Worm (Caenorhabditis elegans) whole organism, late embryonic: Measurements from ENCODE around the gene B0304.4.

Experiments
- F13H6.1 ChIP-seq: sonication (generic microtip); optimal IDR thresholded peaks from 2 replicates; lab custom pipeline; 2016; ENCODE audit warnings: missing genetic modification characterization, missing compliant biosample characterization
- Y22D7AL.16 ChIP-seq: sonication (generic microtip); optimal IDR thresholded peaks from 2 replicates; lab custom pipeline; 2016; ENCODE audit warnings: missing genetic modification characterization, missing compliant biosample characterization
- ama-1 ChIP-seq: fragments of 150-350 bp; optimal IDR thresholded peaks from 2 replicates; lab custom pipeline; 2014
- ceh-14 ChIP-seq: sonication (generic microtip); optimal IDR thresholded peaks from 2 replicates; lab custom pipeline; 2016; ENCODE audit warnings: missing genotype, missing genetic modification characterization, missing compliant biosample characterization
- ceh-18 ChIP-seq: sonication (generic microtip); optimal IDR thresholded peaks from 2 replicates; lab custom pipeline; 2016; ENCODE audit warnings: missing genetic modification characterization, missing compliant biosample characterization
- ceh-2 ChIP-seq: sonication (generic microtip); optimal IDR thresholded peaks from 2 replicates; lab custom pipeline; 2016; ENCODE audit warnings: missing genotype, missing genetic modification characterization, missing compliant biosample characterization
- ceh-22 ChIP-seq: sonication (generic microtip); optimal IDR thresholded peaks from 2 replicates; lab custom pipeline; 2017; ENCODE audit warnings: missing biosample characterization, missing genetic modification characterization
- ceh-31 ChIP-seq: sonication (generic microtip); optimal IDR thresholded peaks from 2 replicates; lab custom pipeline; 2016; ENCODE audit warnings: missing genetic modification characterization, missing compliant biosample characterization
- ceh-34 ChIP-seq: sonication (generic microtip); optimal IDR thresholded peaks from 2 replicates; lab custom pipeline; 2016; ENCODE audit warnings: mild to moderate bottlenecking, missing genetic modification characterization, missing compliant biosample characterization
- ceh-48 ChIP-seq: sonication (generic microtip); optimal IDR thresholded peaks from 2 replicates; lab custom pipeline; 2016; ENCODE audit warnings: missing genetic modification characterization, inconsistent platforms, missing compliant biosample characterization
- ceh-6 ChIP-seq: fragments of 200-800 bp; sonication (Bioruptor generic); optimal IDR thresholded peaks from 2 replicates; lab custom pipeline; 2018; ENCODE audit warnings: mild to moderate bottlenecking, missing genetic modification characterization, missing compliant biosample characterization
- ceh-9 ChIP-seq: sonication (generic microtip); optimal IDR thresholded peaks from 2 replicates; lab custom pipeline; 2016; ENCODE audit warnings: mild to moderate bottlenecking, missing genetic modification characterization, inconsistent platforms, missing compliant biosample characterization
- dmd-4 ChIP-seq: sonication (generic microtip); optimal IDR thresholded peaks from 2 replicates; lab custom pipeline; 2016; ENCODE audit warnings: borderline replicate concordance, missing genetic modification characterization, missing compliant biosample characterization
- ets-4 ChIP-seq: sonication (generic microtip); optimal IDR thresholded peaks from 2 replicates; lab custom pipeline; 2016; ENCODE audit warnings: missing genetic modification characterization, missing compliant biosample characterization
- eyg-1 ChIP-seq: sonication (generic microtip); optimal IDR thresholded peaks from 2 replicates; lab custom pipeline; 2016; ENCODE audit warnings: missing genotype, missing genetic modification characterization, missing compliant biosample characterization
- gmeb-2 ChIP-seq: sonication (generic microtip); optimal IDR thresholded peaks from 2 replicates; lab custom pipeline; 2016; ENCODE audit warnings: missing genetic modification characterization, inconsistent platforms, missing compliant biosample characterization
- hlh-30 ChIP-seq: sonication (generic microtip); optimal IDR thresholded peaks from 2 replicates; lab custom pipeline; 2017; ENCODE audit warnings: antibody characterized with exemption, missing genetic modification characterization, missing compliant biosample characterization; ENCODE audit not compliant: insufficient read depth
- hlh-6 ChIP-seq: sonication (generic microtip); optimal IDR thresholded peaks from 2 replicates; lab custom pipeline; 2016; ENCODE audit warnings: missing genotype, missing genetic modification characterization, missing compliant biosample characterization
- hlh-8 ChIP-seq: sonication (generic microtip); optimal IDR thresholded peaks from 2 replicates; lab custom pipeline; 2016; ENCODE audit warnings: missing genotype, missing genetic modification characterization, missing compliant biosample characterization
- lin-11 ChIP-seq: fragments of 200-800 bp; sonication (Bioruptor generic); optimal IDR thresholded peaks from 2 replicates; lab custom pipeline; 2018; ENCODE audit warnings: mild to moderate bottlenecking, missing genetic modification characterization, missing compliant biosample characterization
- mec-3 ChIP-seq: sonication (generic microtip); optimal IDR thresholded peaks from 2 replicates; lab custom pipeline; 2016; ENCODE audit warnings: borderline replicate concordance, missing genetic modification characterization, missing compliant biosample characterization
- nfya-1 ChIP-seq: sonication (generic microtip); optimal IDR thresholded peaks from 2 replicates; lab custom pipeline; 2017; ENCODE audit warnings: missing genetic modification characterization, mild to moderate bottlenecking, missing compliant biosample characterization, antibody characterized with exemption, moderate library complexity
- nhr-11 ChIP-seq: fragments of 150-350 bp; optimal IDR thresholded peaks from 2 replicates; lab custom pipeline; 2014; ENCODE audit warnings: missing biosample characterization, missing genetic modification characterization
- nhr-232 ChIP-seq: sonication (generic microtip); optimal IDR thresholded peaks from 2 replicates; lab custom pipeline; 2016; ENCODE audit warnings: missing genetic modification characterization, missing compliant biosample characterization
- npax-4 ChIP-seq: sonication (generic microtip); optimal IDR thresholded peaks from 2 replicates; lab custom pipeline; 2016; ENCODE audit warnings: missing genetic modification characterization, missing compliant biosample characterization
- odd-2 ChIP-seq: sonication (generic microtip); optimal IDR thresholded peaks from 2 replicates; lab custom pipeline; 2017; ENCODE audit warnings: antibody characterized with exemption, mild to moderate bottlenecking, missing genetic modification characterization, missing compliant biosample characterization
- pag-3 ChIP-seq: sonication (generic microtip); optimal IDR thresholded peaks from 2 replicates; lab custom pipeline; 2016; ENCODE audit warnings: missing compliant biosample characterization, missing genetic modification characterization, borderline replicate concordance
- pros-1 ChIP-seq: fragments of 150-350 bp; optimal IDR thresholded peaks from 2 replicates; lab custom pipeline; 2014; ENCODE audit warnings: missing biosample characterization, missing genetic modification reagents, missing genetic modification characterization
- ref-2 ChIP-seq: sonication (generic microtip); optimal IDR thresholded peaks from 2 replicates; lab custom pipeline; 2016; ENCODE audit warnings: missing genetic modification characterization, missing compliant biosample characterization
- rnt-1 ChIP-seq: sonication (generic microtip); optimal IDR thresholded peaks from 2 replicates; lab custom pipeline; 2016; ENCODE audit warnings: missing genetic modification characterization, missing compliant biosample characterization
- sdc-2 ChIP-seq: sonication (generic microtip); optimal IDR thresholded peaks from 2 replicates; lab custom pipeline; 2016; ENCODE audit warnings: missing genotype, missing genetic modification characterization, missing compliant biosample characterization
- sox-2 ChIP-seq: fragments of 200-800 bp; sonication (Bioruptor generic); IDR thresholded peaks from 2 replicates; pipeline ENCODE4 v1.3.6; 2022; ENCODE audit warnings: missing genetic modification reagents, missing genetic modification characterization, missing compliant biosample characterization
- syd-9 ChIP-seq: sonication (generic microtip); optimal IDR thresholded peaks from 2 replicates; lab custom pipeline; 2016; ENCODE audit warnings: mild to moderate bottlenecking, missing genetic modification characterization, moderate library complexity, missing compliant biosample characterization
- tbx-2 ChIP-seq: sonication (generic microtip); optimal IDR thresholded peaks from 2 replicates; lab custom pipeline; 2016; ENCODE audit warnings: missing genetic modification characterization, missing compliant biosample characterization
- unc-42 ChIP-seq: sonication (generic microtip); optimal IDR thresholded peaks from 2 replicates; lab custom pipeline; 2016; ENCODE audit warnings: missing genotype, missing genetic modification characterization, missing compliant biosample characterization
- unc-55 ChIP-seq: sonication (generic microtip); optimal IDR thresholded peaks from 2 replicates; lab custom pipeline; 2017; ENCODE audit warnings: missing biosample characterization, missing genetic modification reagents, missing genetic modification characterization
- unc-86 ChIP-seq: sonication (generic microtip); optimal IDR thresholded peaks from 2 replicates; lab custom pipeline; 2016; ENCODE audit warnings: missing genetic modification characterization, missing compliant biosample characterization
- zip-5 ChIP-seq: sonication (generic microtip); optimal IDR thresholded peaks from 2 replicates; lab custom pipeline; 2016; ENCODE audit warnings: missing genetic modification characterization, missing compliant biosample characterization
- ztf-16 ChIP-seq: sonication (generic microtip); optimal IDR thresholded peaks from 2 replicates; lab custom pipeline; 2017; ENCODE audit warnings: missing genetic modification characterization, missing compliant biosample characterization

B0304.4 gene

ce11 chrII:4516291-4516690 lies 6.7 kb downstream of the B0304.4 start:
- TF ChIP-seq eyg-1 = no peak
- no peak for TF ChIP-seq zip-5
- TF ChIP-seq hlh-8 = no peak
- peak; percentile 36 for TF ChIP-seq unc-55
- TF ChIP-seq unc-86 (tag; lab: Kevin White, UChicago) = no peak
- no peak for TF ChIP-seq F13H6.1 (tag; lab: Kevin White, UChicago)
- TF ChIP-seq Y22D7AL.16 (tag; lab: Kevin White, UChicago) = no peak
- TF ChIP-seq mec-3 (tag; lab: Kevin White, UChicago) = no peak
- no peak for TF ChIP-seq syd-9
- TF ChIP-seq ceh-34 (tag; lab: Kevin White, UChicago) = peak; percentile 40
- TF ChIP-seq pag-3 (tag; lab: Kevin White, UChicago) = no peak
- peak; percentile 18 for TF ChIP-seq rnt-1 (tag; lab: Kevin White, UChicago)
- peak; percentile 53 for TF ChIP-seq ama-1 (lab: Kevin White, UChicago)
- TF ChIP-seq ceh-31 (tag; lab: Kevin White, UChicago) = no peak

ce11 chrII:4511911-4512310 lies 11.1 kb downstream of the B0304.4 start, which contains the start of gene cyp-23A1:
Gene cyp-23A1 (plus strand): TSS chrII:4512211.
- TF ChIP-seq npax-4 = no peak
- no peak for TF ChIP-seq ceh-2 (tag; lab: Kevin White, UChicago)
- TF ChIP-seq ceh-22 = no peak
- no peak for TF ChIP-seq ceh-6 (GFP tag; lab: Kevin White, UChicago)
- no peak for TF ChIP-seq ceh-9 (tag; lab: Kevin White, UChicago)
- TF ChIP-seq nhr-11 (tag; lab: Kevin White, UChicago) = no peak
- no peak for TF ChIP-seq lin-11 (tag; lab: Kevin White, UChicago)

- TF ChIP-seq unc-86 (tag; lab: Kevin White, UChicago) (no peak), ceh-31 (tag; lab: Kevin White, UChicago) (no peak), ref-2 (peak; percentile 1), gmeb-2 (tag; lab: Kevin White, UChicago) (no peak), pros-1 (tag; lab: Kevin White, UChicago) (no peak), hlh-8 (no peak), ztf-16 (tag; lab: Kevin White, UChicago) (no peak), ceh-48 (tag; lab: Kevin White, UChicago) (no peak)
- TF ChIP-seq, all 69 proteins: peak for 1
These were observed 12.3 kb downstream of the B0304.4 start for ce11 chrII:4510684-4511083.

- TF ChIP-seq ets-4 (tag; lab: Kevin White, UChicago) (no peak), dmd-4 (tag; lab: Kevin White, UChicago) (no peak), ceh-34 (tag; lab: Kevin White, UChicago) (no peak), hlh-6 (tag; lab: Kevin White, UChicago) (no peak), ceh-6 (GFP tag; lab: Kevin White, UChicago) (no peak), sox-2 (GFP tag; lab: Robert Waterston, UW) (no peak), pag-3 (tag; lab: Kevin White, UChicago) (no peak), ceh-2 (tag; lab: Kevin White, UChicago) (no peak), ceh-18 (tag; lab: Kevin White, UChicago) (no peak), nhr-232 (tag; lab: Kevin White, UChicago) (no peak), unc-86 (tag; lab: Kevin White, UChicago) (no peak), pros-1 (tag; lab: Kevin White, UChicago) (no peak)
These were observed 15.4 kb downstream of the B0304.4 start for ce11 chrII:4507669-4508068.

ce11 chrII:4506552-4507291 lies 16.3 kb downstream of the B0304.4 start:
- peak; percentile 86 for TF ChIP-seq hlh-30 (tag; lab: Kevin White, UChicago)
- TF ChIP-seq nfya-1 = peak; percentile 92
- peak; percentile 26 for TF ChIP-seq pros-1 (tag; lab: Kevin White, UChicago)
- TF ChIP-seq sdc-2 (tag; lab: Kevin White, UChicago) = peak; percentile 4
- no peak for TF ChIP-seq ztf-16 (tag; lab: Kevin White, UChicago)
- TF ChIP-seq odd-2 (tag; lab: Kevin White, UChicago) = no peak
- peak; percentile 83 for TF ChIP-seq ceh-14 (tag; lab: Kevin White, UChicago)
- TF ChIP-seq tbx-2 (tag; lab: Kevin White, UChicago) = peak; percentile 42
- TF ChIP-seq ceh-31 (tag; lab: Kevin White, UChicago) = peak; percentile 56
- TF ChIP-seq ceh-34 (tag; lab: Kevin White, UChicago) = peak; percentile 30
- TF ChIP-seq mec-3 (tag; lab: Kevin White, UChicago) = no peak
- peak; percentile 77 for TF ChIP-seq unc-55
- peak; percentile 70 for TF ChIP-seq ceh-18 (tag; lab: Kevin White, UChicago)
- peak; percentile 83 for TF ChIP-seq unc-42 (tag; lab: Kevin White, UChicago)
